Worm (Caenorhabditis elegans) whole organism, L1 larva: ENCODE data around the gene faah-3.

Experiments
- C34B4.2 ChIP-seq: sonication (generic microtip); optimal IDR thresholded peaks from 2 replicates; lab custom pipeline; 2017; ENCODE audit warnings: mild to moderate bottlenecking, missing genetic modification characterization, missing compliant biosample characterization
- F16B12.6 ChIP-seq: fragments of 150-350 bp; optimal IDR thresholded peaks from 2 replicates; lab custom pipeline; 2014; ENCODE audit warnings: missing biosample characterization, missing genetic modification characterization
- aha-1 ChIP-seq: fragments of 150-350 bp; optimal IDR thresholded peaks from 2 replicates; lab custom pipeline; 2014; ENCODE audit warnings: missing biosample characterization, missing genetic modification characterization
- alr-1 ChIP-seq: fragments of 200-800 bp; sonication (Bioruptor generic); optimal IDR thresholded peaks from 2 replicates; lab custom pipeline; 2018; ENCODE audit warnings: borderline replicate concordance, mild to moderate bottlenecking, missing genetic modification characterization, missing compliant biosample characterization
- aly-2 ChIP-seq: fragments of 150-350 bp; optimal IDR thresholded peaks from 2 replicates; lab custom pipeline; 2014; ENCODE audit warnings: missing biosample characterization, missing genetic modification characterization
- blmp-1 ChIP-seq: fragments of 150-350 bp; optimal IDR thresholded peaks from 2 replicates; lab custom pipeline; 2014; ENCODE audit warnings: missing biosample characterization, missing genetic modification characterization
- ceh-90 ChIP-seq: sonication (generic microtip); optimal IDR thresholded peaks from 2 replicates; lab custom pipeline; 2016; ENCODE audit warnings: missing genetic modification characterization, missing compliant biosample characterization
- efl-1 ChIP-seq, 4 experiments: fragments of 150-350 bp; optimal IDR thresholded peaks in 3 of 4; peaks in 1 of 4; 1 replicate in 1 of 4; 2 replicates in 3 of 4; lab custom pipeline; 2014; ENCODE audit warnings: missing biosample characterization in 2 of 4, missing genetic modification characterization in 2 of 4, missing genetic modification reagents in 2 of 4
- egl-13 ChIP-seq: sonication (generic microtip); optimal IDR thresholded peaks from 2 replicates; lab custom pipeline; 2016; ENCODE audit warnings: missing genotype, missing genetic modification reagents, missing genetic modification characterization, missing compliant biosample characterization
- egl-27 ChIP-seq, 2 experiments: fragments of 150-350 bp in 1 of 2; sonication (generic microtip); optimal IDR thresholded peaks; 3 replicates each; lab custom pipeline; 2017 to 2018; ENCODE audit warnings: missing biosample characterization in 2 of 2, missing genetic modification characterization in 2 of 2, missing genetic modification reagents in 2 of 2
- elt-2 ChIP-seq: sonication (generic microtip); optimal IDR thresholded peaks from 2 replicates; lab custom pipeline; 2016; ENCODE audit warnings: missing genetic modification characterization, mild to moderate bottlenecking, inconsistent platforms, missing compliant biosample characterization, missing genetic modification reagents
- elt-3 ChIP-seq, 6 experiments: fragments of 150-350 bp in 1 of 6; sonication (generic microtip); optimal IDR thresholded peaks; 2 replicates each; lab custom pipeline; 2017 to 2018; ENCODE audit warnings: missing biosample characterization in 6 of 6, missing genetic modification characterization in 6 of 6, inconsistent platforms in 1 of 6
- ets-5 ChIP-seq: fragments of 200-800 bp; sonication (Bioruptor generic); IDR thresholded peaks from 2 replicates; pipeline ENCODE4 v1.3.6; 2022; ENCODE audit warnings: missing genetic modification characterization, missing compliant biosample characterization
- fkh-4 ChIP-seq: sonication (generic microtip); optimal IDR thresholded peaks from 2 replicates; lab custom pipeline; 2016; ENCODE audit warnings: missing compliant biosample characterization, missing genetic modification characterization, borderline replicate concordance
- fkh-8 ChIP-seq: sonication (generic microtip); optimal IDR thresholded peaks from 2 replicates; lab custom pipeline; 2016; ENCODE audit warnings: mild to moderate bottlenecking, missing genetic modification characterization, missing compliant biosample characterization
- fos-1 ChIP-seq: fragments of 150-350 bp; optimal IDR thresholded peaks from 2 replicates; lab custom pipeline; 2014; ENCODE audit warnings: missing biosample characterization, missing genetic modification characterization
- grh-1 ChIP-seq: fragments of 200-800 bp; sonication (Bioruptor generic); IDR thresholded peaks from 2 replicates; pipeline ENCODE4 v1.3.6; 2022; ENCODE audit warnings: missing genetic modification reagents, missing genetic modification characterization, missing compliant biosample characterization
- hpl-2 ChIP-seq: fragments of 150-350 bp; optimal IDR thresholded peaks from 2 replicates; lab custom pipeline; 2014; ENCODE audit warnings: missing biosample characterization, missing genetic modification reagents, missing genetic modification characterization
- irx-1 ChIP-seq: sonication (generic microtip); optimal IDR thresholded peaks from 2 replicates; lab custom pipeline; 2016; ENCODE audit warnings: missing genetic modification characterization, missing compliant biosample characterization
- jun-1 ChIP-seq: fragments of 150-350 bp; optimal IDR thresholded peaks from 2 replicates; lab custom pipeline; 2014; ENCODE audit warnings: missing biosample characterization, missing genetic modification reagents, missing genetic modification characterization
- lin-13 ChIP-seq: fragments of 150-350 bp; optimal IDR thresholded peaks from 2 replicates; lab custom pipeline; 2014; ENCODE audit warnings: missing biosample characterization, missing genetic modification reagents, missing genetic modification characterization
- lin-14 ChIP-seq: fragments of 200-800 bp; sonication (Bioruptor generic); optimal IDR thresholded peaks from 2 replicates; lab custom pipeline; 2018; ENCODE audit warnings: mild to moderate bottlenecking, missing genetic modification characterization, moderate library complexity, missing compliant biosample characterization
- lin-15B ChIP-seq: fragments of 150-350 bp; sonication (generic microtip); optimal IDR thresholded peaks from 3 replicates; lab custom pipeline; 2014; ENCODE audit warnings: missing biosample characterization, missing genetic modification characterization
- lin-35 ChIP-seq, 2 experiments: fragments of 150-350 bp; optimal IDR thresholded peaks; 2 replicates each; lab custom pipeline; 2014; ENCODE audit warnings: missing biosample characterization in 2 of 2, missing genetic modification characterization in 2 of 2, missing genetic modification reagents in 2 of 2
- lin-39 ChIP-seq: fragments of 150-350 bp; optimal IDR thresholded peaks from 2 replicates; lab custom pipeline; 2014; ENCODE audit warnings: missing biosample characterization, missing genetic modification reagents, missing genetic modification characterization
- lsy-2 ChIP-seq, 2 experiments: fragments of 150-350 bp; optimal IDR thresholded peaks; 2 replicates each; lab custom pipeline; 2014; ENCODE audit warnings: missing biosample characterization in 2 of 2, missing genetic modification characterization in 2 of 2
- mdl-1 ChIP-seq, 2 experiments: fragments of 150-350 bp; optimal IDR thresholded peaks; 2 replicates each; lab custom pipeline; 2014 to 2017; ENCODE audit warnings: missing biosample characterization in 2 of 2, missing genetic modification characterization in 2 of 2, inconsistent platforms in 1 of 2
- nhr-12 ChIP-seq: sonication (generic microtip); optimal IDR thresholded peaks from 2 replicates; lab custom pipeline; 2017; ENCODE audit warnings: missing biosample characterization, missing genetic modification characterization
- nhr-19 ChIP-seq: fragments of 200-800 bp; sonication (Bioruptor generic); conservative IDR thresholded peaks from 2 replicates; pipeline ENCODE4 v1.3.6; 2022; ENCODE audit warnings: missing genetic modification characterization, missing compliant biosample characterization
- nhr-20 ChIP-seq: sonication (generic microtip); optimal IDR thresholded peaks from 2 replicates; lab custom pipeline; 2016; ENCODE audit warnings: mild to moderate bottlenecking, missing genetic modification characterization, missing compliant biosample characterization
- nhr-28 ChIP-seq: fragments of 150-350 bp; optimal IDR thresholded peaks from 2 replicates; lab custom pipeline; 2014; ENCODE audit warnings: missing biosample characterization, missing genetic modification characterization
- nhr-47 ChIP-seq: sonication (generic microtip); optimal IDR thresholded peaks from 2 replicates; lab custom pipeline; 2016; ENCODE audit warnings: mild to moderate bottlenecking, missing genetic modification characterization, moderate library complexity, missing compliant biosample characterization
- nhr-77 ChIP-seq: fragments of 150-350 bp; optimal IDR thresholded peaks from 2 replicates; lab custom pipeline; 2014; ENCODE audit warnings: missing biosample characterization, missing genetic modification characterization
- nhr-84 ChIP-seq: sonication (generic microtip); optimal IDR thresholded peaks from 2 replicates; lab custom pipeline; 2017; ENCODE audit warnings: missing biosample characterization, missing genetic modification characterization
- nhr-85 ChIP-seq: sonication (generic microtip); peaks from one replicate; lab custom pipeline; 2016; ENCODE audit warnings: missing genetic modification characterization, inconsistent platforms, missing compliant biosample characterization
- nhr-90 ChIP-seq: sonication (generic microtip); optimal IDR thresholded peaks from 2 replicates; lab custom pipeline; 2016; ENCODE audit warnings: mild to moderate bottlenecking, missing genetic modification characterization, missing compliant biosample characterization; ENCODE audit not compliant: poor library complexity
- pag-3 ChIP-seq: sonication (generic microtip); optimal IDR thresholded peaks from 2 replicates; lab custom pipeline; 2017; ENCODE audit warnings: missing genetic modification characterization, mild to moderate bottlenecking, missing compliant biosample characterization, antibody characterized with exemption, borderline replicate concordance; ENCODE audit not compliant: insufficient read depth
- pax-3 ChIP-seq: fragments of 200-800 bp; sonication (Bioruptor generic); optimal IDR thresholded peaks from 2 replicates; lab custom pipeline; 2018; ENCODE audit warnings: mild to moderate bottlenecking, missing genetic modification characterization, moderate library complexity, missing compliant biosample characterization
- pqm-1 ChIP-seq: sonication (generic microtip); optimal IDR thresholded peaks from 3 replicates; lab custom pipeline; 2017; ENCODE audit warnings: missing biosample characterization, missing genetic modification characterization
- snpc-4 ChIP-seq: fragments of 150-350 bp; optimal IDR thresholded peaks from 2 replicates; lab custom pipeline; 2014; ENCODE audit warnings: missing biosample characterization, missing genetic modification characterization
- snu-23 ChIP-seq: sonication (generic microtip); optimal IDR thresholded peaks from 2 replicates; lab custom pipeline; 2016; ENCODE audit warnings: missing genetic modification characterization, missing compliant biosample characterization
- sup-37 ChIP-seq: fragments of 200-800 bp; sonication (Bioruptor generic); optimal IDR thresholded peaks from 2 replicates; lab custom pipeline; 2018; ENCODE audit warnings: mild to moderate bottlenecking, missing genetic modification characterization, missing compliant biosample characterization
- swsn-7 ChIP-seq: sonication (generic microtip); optimal IDR thresholded peaks from 2 replicates; lab custom pipeline; 2016; ENCODE audit warnings: missing genetic modification characterization, missing compliant biosample characterization
- tlp-1 ChIP-seq: fragments of 150-350 bp; optimal IDR thresholded peaks from 2 replicates; lab custom pipeline; 2014; ENCODE audit warnings: missing biosample characterization, missing genetic modification characterization
- unc-130 ChIP-seq: fragments of 150-350 bp; optimal IDR thresholded peaks from 2 replicates; lab custom pipeline; 2017; ENCODE audit warnings: missing biosample characterization, missing genetic modification characterization, inconsistent platforms
- unc-30 ChIP-seq: sonication (generic microtip); optimal IDR thresholded peaks from 2 replicates; lab custom pipeline; 2017; ENCODE audit warnings: missing biosample characterization, missing genetic modification characterization
- unc-86 ChIP-seq: sonication (generic microtip); optimal IDR thresholded peaks from 2 replicates; lab custom pipeline; 2016; ENCODE audit warnings: missing genetic modification characterization, missing compliant biosample characterization
- unc-98 ChIP-seq: fragments of 200-800 bp; sonication (Bioruptor generic); IDR thresholded peaks from 2 replicates; pipeline ENCODE4 v1.3.6; 2022; ENCODE audit warnings: missing genetic modification characterization, missing compliant biosample characterization
- vab-15 ChIP-seq: sonication (generic microtip); optimal IDR thresholded peaks from 2 replicates; lab custom pipeline; 2017; ENCODE audit warnings: missing genotype, mild to moderate bottlenecking, missing genetic modification characterization, missing compliant biosample characterization
- zag-1 ChIP-seq: fragments of 150-350 bp; optimal IDR thresholded peaks from 2 replicates; lab custom pipeline; 2014; ENCODE audit warnings: missing biosample characterization, missing genetic modification characterization
- zip-4 ChIP-seq: fragments of 200-800 bp; sonication (Bioruptor generic); optimal IDR thresholded peaks from 2 replicates; lab custom pipeline; 2018; ENCODE audit warnings: mild to moderate bottlenecking, missing genetic modification characterization, moderate library complexity, missing compliant biosample characterization
- ztf-11 ChIP-seq, 2 experiments: sonication (generic microtip); optimal IDR thresholded peaks; 2 replicates each; lab custom pipeline; 2016 to 2017; ENCODE audit warnings: missing genetic modification characterization in 2 of 2, missing biosample characterization in 1 of 2, missing compliant biosample characterization in 1 of 2
- ztf-4 ChIP-seq: fragments of 150-350 bp; optimal IDR thresholded peaks from 2 replicates; lab custom pipeline; 2014; ENCODE audit warnings: missing biosample characterization, missing genetic modification characterization

The faah-3 gene

DNA sequence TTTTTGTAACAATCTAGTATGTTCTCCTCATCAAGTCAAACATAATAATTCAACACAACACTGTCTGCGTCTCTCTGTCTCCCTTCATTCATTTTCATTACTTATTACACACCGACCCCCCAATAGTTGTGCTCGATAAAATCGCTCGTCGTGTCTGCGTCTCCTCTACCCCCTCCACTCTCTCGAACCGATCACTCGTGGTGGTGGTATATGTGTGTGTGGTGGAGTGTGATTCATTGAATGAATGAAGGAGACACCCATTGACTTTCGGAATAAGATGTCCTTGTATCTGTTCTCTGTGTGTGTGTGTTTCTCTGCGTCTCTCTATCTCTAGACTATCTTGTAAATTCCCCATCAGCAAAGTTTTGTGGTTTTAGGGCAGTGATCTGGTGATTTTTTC is 12.4 kb upstream of the faah-3 start (continued):
- TF ChIP-seq unc-98 (GFP tag; lab: Robert Waterston, UW) (no peak), sup-37 (GFP tag; lab: Kevin White, UChicago) (no peak), swsn-7 (tag; lab: Kevin White, UChicago) (peak; percentile 67), nhr-19 (GFP tag; lab: Robert Waterston, UW) (peak; percentile 79), nhr-84 (tag; lab: Kevin White, UChicago) (no peak), nhr-12 (tag; lab: Kevin White, UChicago) (no peak), vab-15 (tag; lab: Kevin White, UChicago) (peak; percentile 8), tlp-1 (tag; lab: Kevin White, UChicago) (no peak), alr-1 (tag; lab: Kevin White, UChicago) (no peak), ets-5 (no peak), pax-3 (tag; lab: Kevin White, UChicago) (no peak), ceh-90 (tag; lab: Kevin White, UChicago) (no peak), fkh-8 (no peak), lsy-2 (tag; optimal IDR thresholded peaks at IDR 0.05; lab: Kevin White, UChicago) (peak; percentile 69 to 71), fos-1 (tag; lab: Kevin White, UChicago) (no peak), F16B12.6 (no peak), blmp-1 (peak; percentile 73), aha-1 (no peak), pag-3 (tag; lab: Kevin White, UChicago) (no peak), nhr-85 (tag; lab: Kevin White, UChicago) (peak; percentile 96), lin-14 (peak; percentile 94), efl-1 (optimal IDR thresholded peaks at IDR 0.05; lab: Kevin White, UChicago) (peak; percentile 64 to 65), efl-1 (GFP tag; optimal IDR thresholded peaks at IDR 0.05 in 1 of 2; lab: Kevin White, UChicago) (peak; percentile 46 to 96), elt-2 (tag; lab: Kevin White, UChicago) (peak; percentile 46), nhr-28 (tag; lab: Kevin White, UChicago) (no peak), unc-130 (tag; lab: Kevin White, UChicago) (peak; percentile 69), C34B4.2 (tag; lab: Kevin White, UChicago) (no peak), zag-1 (tag; lab: Kevin White, UChicago) (no peak), egl-27 (tag; optimal IDR thresholded peaks at IDR 0.05; lab: Kevin White, UChicago) (peak in 1 of 2 experiments; percentile 13), irx-1 (tag; lab: Kevin White, UChicago) (peak; percentile 64), nhr-20 (tag; lab: Kevin White, UChicago) (peak; percentile 86), snu-23 (GFP tag; lab: Kevin White, UChicago) (peak; percentile 89), hpl-2 (GFP tag; lab: Kevin White, UChicago) (peak; percentile 7), egl-13 (tag; lab: Kevin White, UChicago) (no peak), aly-2 (tag; lab: Kevin White, UChicago) (no peak), unc-30 (tag; lab: Kevin White, UChicago) (no peak), elt-3 (tag; optimal IDR thresholded peaks at IDR 0.05; lab: Kevin White, UChicago) (peak in 4 of 6 experiments; percentile 10 to 72 (median 38)), lin-39 (peak; percentile 58), lin-15B (tag; lab: Kevin White, UChicago) (no peak), nhr-47 (peak; percentile 68), ztf-4 (tag; lab: Kevin White, UChicago) (peak; percentile 70), fkh-4 (tag; lab: Kevin White, UChicago) (no peak), snpc-4 (tag; lab: Kevin White, UChicago) (peak; percentile 27), nhr-90 (tag; lab: Kevin White, UChicago) (peak; percentile 79), unc-86 (tag; lab: Kevin White, UChicago) (no peak), zip-4 (peak; percentile 6), pqm-1 (no peak), lin-35 (GFP tag; optimal IDR thresholded peaks at IDR 0.05; lab: Kevin White, UChicago) (peak; percentile 64 to 75), grh-1 (peak; percentile 57), lin-13 (GFP tag; lab: Kevin White, UChicago) (no peak), jun-1 (tag; lab: Kevin White, UChicago) (peak; percentile 68), ztf-11 (tag; optimal IDR thresholded peaks at IDR 0.05; lab: Kevin White, UChicago) (peak in 1 of 2 experiments; percentile 23), nhr-77 (tag; lab: Kevin White, UChicago) (peak; percentile 26), mdl-1 (tag; optimal IDR thresholded peaks at IDR 0.05; lab: Kevin White, UChicago) (peak in 1 of 2 experiments; percentile 67)
